Worm (Caenorhabditis elegans): ENCODE data around the gene Y41G9A.5.

DNA sequence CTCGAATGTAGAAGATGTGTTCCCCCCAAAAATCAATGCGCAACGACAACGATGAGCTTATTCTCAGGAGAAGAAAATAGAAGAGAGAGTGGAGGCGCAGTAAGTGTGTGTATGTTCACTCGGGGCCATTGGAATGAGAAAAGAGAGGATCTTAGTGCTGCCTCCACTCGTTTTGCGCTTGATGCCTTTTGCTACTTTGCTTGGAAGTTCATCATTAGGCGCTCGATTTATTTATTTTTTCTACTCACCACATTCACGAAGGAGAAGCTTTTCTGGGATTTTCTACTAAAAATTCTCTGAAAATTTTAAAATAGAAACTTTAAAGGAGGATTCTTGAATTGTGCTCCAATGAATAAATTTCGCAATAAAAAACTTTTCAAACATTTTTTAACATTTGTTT is 48.2 kb upstream of the Y41G9A.5 start, which contains the start of gene F52B10.3:
- no peak for TF ChIP-seq nhr-237 (tag; optimal IDR thresholded peaks at IDR 0.05)
- no peak for TF ChIP-seq ama-1 (optimal IDR thresholded peaks at IDR 0.05)
- no peak for TF ChIP-seq nhr-21 (tag; optimal IDR thresholded peaks at IDR 0.05)
- no peak for TF ChIP-seq alr-1 (tag; optimal IDR thresholded peaks at IDR 0.05)
- no peak for TF ChIP-seq nhr-12 (tag; optimal IDR thresholded peaks at IDR 0.05)
- TF ChIP-seq mbf-1 (tag; optimal IDR thresholded peaks at IDR 0.05), result no peak
- TF ChIP-seq nhr-11 (tag; optimal IDR thresholded peaks at IDR 0.05), result no peak
- TF ChIP-seq nhr-25 (tag; optimal IDR thresholded peaks at IDR 0.05), result no peak
- no peak for TF ChIP-seq sma-3 (GFP tag; optimal IDR thresholded peaks at IDR 0.05)
- no peak for TF ChIP-seq F13H6.1 (tag; optimal IDR thresholded peaks at IDR 0.05)
- no peak for TF ChIP-seq mab-5 (tag; optimal IDR thresholded peaks at IDR 0.05)
- TF ChIP-seq ztf-11 (tag; optimal IDR thresholded peaks at IDR 0.05), result no peak
- TF ChIP-seq skn-1 (tag; optimal IDR thresholded peaks at IDR 0.05), result no peak
- no peak for TF ChIP-seq elt-1 (tag; optimal IDR thresholded peaks at IDR 0.05)

Data from whole organism, L2 larva.